Worm (Caenorhabditis elegans): ENCODE results near the gene unc-105.

unc-105 gene

ce11 chrII:8091528-8091927, 24.7 kb upstream of the unc-105 start:
- peak; percentile 27 for TF ChIP-seq drap-1 (GFP tag; optimal IDR thresholded peaks at IDR 0.05)
- no peak for TF ChIP-seq lin-13 (tag; optimal IDR thresholded peaks at IDR 0.05)
- no peak for TF ChIP-seq lsy-2 (tag; optimal IDR thresholded peaks at IDR 0.05)
- peak; percentile 37 for TF ChIP-seq ceh-83 (GFP tag; optimal IDR thresholded peaks at IDR 0.05)
- TF ChIP-seq ceh-39 (tag; optimal IDR thresholded peaks at IDR 0.05): peak; percentile 25
- TF ChIP-seq sptf-1 (tag; optimal IDR thresholded peaks at IDR 0.05): peak; percentile 17

ce11 chrII:8092537-8092936, 23.7 kb upstream of the unc-105 start, which contains the start of gene ltd-1:
Gene ltd-1, minus strand, starts transcription at chrII:8092754.
- TF ChIP-seq ham-2 (GFP tag; optimal IDR thresholded peaks at IDR 0.05): no peak
- no peak for TF ChIP-seq sem-2 (GFP tag; optimal IDR thresholded peaks at IDR 0.05)
- no peak for TF ChIP-seq cnd-1 (tag; optimal IDR thresholded peaks at IDR 0.05)
- TF ChIP-seq ceh-83 (GFP tag; optimal IDR thresholded peaks at IDR 0.05): no peak
- no peak for TF ChIP-seq mab-5 (tag; optimal IDR thresholded peaks at IDR 0.05)

DNA sequence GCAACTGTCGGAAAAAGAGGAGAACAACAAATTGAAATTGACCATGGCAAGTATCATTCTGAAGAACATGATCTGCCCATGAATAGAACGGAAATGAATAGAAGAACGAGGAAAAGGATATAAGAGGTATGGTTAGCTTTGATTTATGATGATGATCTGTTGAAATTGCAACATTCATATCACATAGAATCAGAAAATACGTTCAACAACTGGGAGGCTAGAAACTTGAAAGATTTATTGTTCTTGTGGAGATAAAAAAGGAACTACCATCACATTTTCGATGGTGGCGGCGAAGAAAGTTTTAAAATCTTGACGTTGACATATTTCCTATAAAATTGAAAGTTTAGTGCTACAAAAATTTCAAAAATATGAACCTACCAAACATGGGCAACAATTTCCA, 23.0 kb upstream of the unc-105 start:
- TF ChIP-seq sem-2 (GFP tag; optimal IDR thresholded peaks at IDR 0.05): no peak
- TF ChIP-seq unc-120 (tag; optimal IDR thresholded peaks at IDR 0.05; ENCODE audit: poor library complexity, severe bottlenecking): no peak
- no peak for TF ChIP-seq nhr-12 (tag; optimal IDR thresholded peaks at IDR 0.05)
- TF ChIP-seq elt-1 (tag; optimal IDR thresholded peaks at IDR 0.05; ENCODE audit: borderline replicate concordance, insufficient read depth): no peak
- TF ChIP-seq M03D4.4 (tag; optimal IDR thresholded peaks at IDR 0.05): no peak
- TF ChIP-seq unc-62 (GFP tag; optimal IDR thresholded peaks at IDR 0.05): no peak
- no peak for TF ChIP-seq pha-4 (tag; optimal IDR thresholded peaks at IDR 0.05)
- no peak for TF ChIP-seq lsy-2 (tag; optimal IDR thresholded peaks at IDR 0.05)
- no peak for TF ChIP-seq ceh-43 (GFP tag; optimal IDR thresholded peaks at IDR 0.05)
- TF ChIP-seq ceh-39 (tag; optimal IDR thresholded peaks at IDR 0.05): no peak
- TF ChIP-seq ceh-83 (GFP tag; optimal IDR thresholded peaks at IDR 0.05): no peak
- no peak for TF ChIP-seq bed-3 (GFP tag; optimal IDR thresholded peaks at IDR 0.05)
- TF ChIP-seq hlh-1 (tag; optimal IDR thresholded peaks at IDR 0.05): no peak
- TF ChIP-seq zip-8 (tag; optimal IDR thresholded peaks at IDR 0.05): no peak

ce11 chrII:8093914-8094313, 22.3 kb upstream of the unc-105 start:
- TF ChIP-seq flh-1 (GFP tag; optimal IDR thresholded peaks at IDR 0.05): no peak
- TF ChIP-seq blmp-1 (tag; optimal IDR thresholded peaks at IDR 0.05): peak; percentile 12
- no peak for TF ChIP-seq nhr-2 (tag; optimal IDR thresholded peaks at IDR 0.05)

- TF ChIP-seq ceh-39 (tag; optimal IDR thresholded peaks at IDR 0.05) (no peak), nhr-2 (tag; optimal IDR thresholded peaks at IDR 0.05) (peak; percentile 49)
Measured at ce11 chrII:8099212-8099784, 17.0 kb upstream of the unc-105 start.

DNA sequence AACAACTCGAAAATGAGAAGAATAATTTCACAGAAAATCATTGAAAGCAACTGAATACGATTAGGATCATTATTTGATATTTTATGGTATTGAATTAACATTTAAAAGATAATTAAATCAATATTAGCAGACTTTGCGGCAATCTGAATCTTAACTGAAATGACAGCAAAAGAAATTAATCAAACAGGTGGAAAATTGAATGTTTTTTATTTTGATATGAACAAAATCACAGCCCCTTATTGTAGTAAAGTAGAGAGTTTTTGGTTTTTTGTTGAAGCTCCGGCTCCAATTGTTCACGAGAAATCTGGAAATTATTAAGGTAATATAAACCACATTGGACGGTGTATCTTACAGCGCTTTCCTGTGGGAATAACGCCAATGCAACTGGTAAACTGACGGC, 14.2 kb upstream of the unc-105 start, which contains the start of gene sre-2:
Gene sre-2 (minus strand): TSS at position 101 of the 400 bp plus-strand sequence.
- no peak for TF ChIP-seq mep-1 (tag; optimal IDR thresholded peaks at IDR 0.05)
- no peak for TF ChIP-seq ceh-39 (tag; optimal IDR thresholded peaks at IDR 0.05)
- no peak for TF ChIP-seq nhr-2 (tag; optimal IDR thresholded peaks at IDR 0.05)
- TF ChIP-seq M03D4.4 (tag; optimal IDR thresholded peaks at IDR 0.05): no peak
- no peak for TF ChIP-seq lin-32 (GFP tag; optimal IDR thresholded peaks at IDR 0.05)

- TF ChIP-seq cnd-1 (tag; optimal IDR thresholded peaks at IDR 0.05) (no peak), unc-120 (tag; optimal IDR thresholded peaks at IDR 0.05; ENCODE audit: poor library complexity, severe bottlenecking) (peak; percentile 84), mab-5 (tag; optimal IDR thresholded peaks at IDR 0.05) (no peak), nhr-12 (tag; optimal IDR thresholded peaks at IDR 0.05) (no peak), zip-8 (tag; optimal IDR thresholded peaks at IDR 0.05) (no peak), pha-4 (tag; optimal IDR thresholded peaks at IDR 0.05) (no peak), sem-2 (GFP tag; optimal IDR thresholded peaks at IDR 0.05) (no peak), elt-3 (tag; optimal IDR thresholded peaks at IDR 0.05) (no peak), M03D4.4 (tag; optimal IDR thresholded peaks at IDR 0.05) (no peak), unc-39 (tag; optimal IDR thresholded peaks at IDR 0.05) (no peak), ces-1 (GFP tag; optimal IDR thresholded peaks at IDR 0.05) (no peak), hlh-1 (tag; optimal IDR thresholded peaks at IDR 0.05) (peak; percentile 91), sptf-1 (tag; optimal IDR thresholded peaks at IDR 0.05) (no peak), ceh-43 (GFP tag; optimal IDR thresholded peaks at IDR 0.05) (no peak), nhr-76 (tag; optimal IDR thresholded peaks at IDR 0.05) (no peak), ceh-39 (tag; optimal IDR thresholded peaks at IDR 0.05) (no peak), lin-32 (GFP tag; optimal IDR thresholded peaks at IDR 0.05) (no peak), lin-13 (tag; optimal IDR thresholded peaks at IDR 0.05) (no peak), drap-1 (GFP tag; optimal IDR thresholded peaks at IDR 0.05) (no peak), unc-62 (GFP tag; optimal IDR thresholded peaks at IDR 0.05) (peak; percentile 4), bed-3 (GFP tag; optimal IDR thresholded peaks at IDR 0.05) (no peak)
Measured at ce11 chrII:8104998-8105397, 11.3 kb upstream of the unc-105 start, which contains the start of gene sfxn-5. Gene sfxn-5, minus strand, starts transcription at chrII:8105052.
